Fruit fly (Drosophila melanogaster): ENCODE data around the gene CG42578.

dm6 chrX:20419313-20419712, 26.9 kb upstream of the CG42578 start, which contains the start of gene Obp19d:
- no peak for TF ChIP-seq fd85E (GFP tag; optimal IDR thresholded peaks at IDR 0.05)
- no peak for TF ChIP-seq Smox (GFP tag; optimal IDR thresholded peaks at IDR 0.05)
- TF ChIP-seq CG6276 (GFP tag; optimal IDR thresholded peaks at IDR 0.05): no peak
- no peak for TF ChIP-seq Blimp-1 (GFP tag; optimal IDR thresholded peaks at IDR 0.05)
- no peak for TF ChIP-seq achi (GFP tag; optimal IDR thresholded peaks at IDR 0.05)
- no peak for TF ChIP-seq cyc (GFP tag; optimal IDR thresholded peaks at IDR 0.05)
- no peak for TF ChIP-seq Eip78C (GFP tag)
- no peak for TF ChIP-seq CG6163 (GFP tag; IDR thresholded peaks at IDR 0.05)
- no peak for TF ChIP-seq dsx (GFP tag; optimal IDR thresholded peaks at IDR 0.05; ENCODE audit: poor library complexity, severe bottlenecking)
- no peak for TF ChIP-seq CG1621 (tag; optimal IDR thresholded peaks at IDR 0.05)
- no peak for TF ChIP-seq lz (GFP tag; optimal IDR thresholded peaks at IDR 0.05)
- TF ChIP-seq Hr4 (GFP tag; optimal IDR thresholded peaks at IDR 0.05): no peak
